Fruit fly (Drosophila melanogaster) whole organism, prepupa: ENCODE data around the gene yata.
A peak's percentile ranks its signal among the peaks of the same experiment; 100 is the strongest.

Experiments
- Blimp-1 ChIP-seq: fragments of 200-800 bp; sonication (Bioruptor generic); optimal IDR thresholded peaks from 3 replicates; lab custom pipeline; 2017; ENCODE audit warnings: missing biosample characterization, missing genetic modification characterization, mild to moderate bottlenecking, moderate library complexity, missing genetic modification reagents
- CG10631 ChIP-seq: fragments of 200-800 bp; sonication (Bioruptor generic); optimal IDR thresholded peaks from 2 replicates; lab custom pipeline; 2016; ENCODE audit warnings: missing biosample characterization, missing genetic modification characterization
- CG10669 ChIP-seq: fragments of 200-800 bp; sonication (Bioruptor generic); optimal IDR thresholded peaks from 3 replicates; lab custom pipeline; 2018; ENCODE audit warnings: missing biosample characterization, mild to moderate bottlenecking, missing genetic modification characterization, moderate library complexity
- CG11294 ChIP-seq: fragments of 200-800 bp; sonication (Bioruptor generic); IDR thresholded peaks from 2 replicates; pipeline ENCODE4 v1.3.6; 2022; ENCODE audit warnings: missing biosample characterization, missing genetic modification characterization
- CG11762 ChIP-seq: fragments of 200-800 bp; sonication (Bioruptor generic); optimal IDR thresholded peaks from 3 replicates; lab custom pipeline; 2016; ENCODE audit warnings: missing biosample characterization, missing genetic modification characterization; ENCODE audit not compliant: insufficient read depth
- CG11902 ChIP-seq: fragments of 200-800 bp; sonication (Bioruptor generic); optimal IDR thresholded peaks from 3 replicates; lab custom pipeline; 2016; ENCODE audit warnings: missing biosample characterization, missing genetic modification characterization
- CG15336 ChIP-seq: fragments of 200-800 bp; sonication (Bioruptor generic); IDR thresholded peaks from 2 replicates; pipeline ENCODE4 v1.3.6; 2022; ENCODE audit warnings: missing biosample characterization, missing genetic modification characterization
- CG16779 ChIP-seq: fragments of 200-800 bp; sonication (Bioruptor generic); optimal IDR thresholded peaks from 3 replicates; lab custom pipeline; 2017; ENCODE audit warnings: missing biosample characterization, mild to moderate bottlenecking, missing genetic modification characterization
- CG3032 ChIP-seq: fragments of 200-800 bp; optimal IDR thresholded peaks from 2 replicates; lab custom pipeline; 2019; ENCODE audit warnings: missing biosample characterization, mild to moderate bottlenecking, missing genetic modification characterization, moderate library complexity
- CG31627 ChIP-seq: fragments of 200-800 bp; sonication (Bioruptor generic); optimal IDR thresholded peaks from 3 replicates; lab custom pipeline; 2016; ENCODE audit warnings: missing biosample characterization, missing genetic modification characterization
- CG32006 ChIP-seq: fragments of 200-800 bp; sonication (Bioruptor generic); optimal IDR thresholded peaks from 3 replicates; lab custom pipeline; 2017; ENCODE audit warnings: missing biosample characterization, mild to moderate bottlenecking, missing genetic modification characterization
- CG3919 ChIP-seq: fragments of 200-800 bp; sonication (Bioruptor generic); optimal IDR thresholded peaks from 3 replicates; lab custom pipeline; 2016; ENCODE audit warnings: missing biosample characterization, missing genetic modification characterization
- CG4318 ChIP-seq: fragments of 200-800 bp; sonication (Bioruptor generic); optimal IDR thresholded peaks from 3 replicates; lab custom pipeline; 2017; ENCODE audit warnings: missing biosample characterization, mild to moderate bottlenecking, missing genetic modification characterization
- CG6163 ChIP-seq: fragments of 200-800 bp; sonication (Bioruptor generic); IDR thresholded peaks from 3 replicates; pipeline ENCODE4 v1.3.6; 2022; ENCODE audit warnings: missing biosample characterization, missing genetic modification characterization
- CG6276 ChIP-seq: fragments of 200-800 bp; sonication (Bioruptor generic); optimal IDR thresholded peaks from 2 replicates; lab custom pipeline; 2017; ENCODE audit warnings: missing biosample characterization, mild to moderate bottlenecking, missing genetic modification characterization
- CG6808 ChIP-seq: fragments of 200-800 bp; sonication (Bioruptor generic); optimal IDR thresholded peaks from 3 replicates; lab custom pipeline; 2017; ENCODE audit warnings: missing biosample characterization, missing genetic modification characterization, mild to moderate bottlenecking, moderate library complexity, missing genetic modification reagents
- CG6854 ChIP-seq: fragments of 200-800 bp; sonication (Bioruptor generic); optimal IDR thresholded peaks from 2 replicates; lab custom pipeline; 2017; ENCODE audit warnings: missing biosample characterization, mild to moderate bottlenecking, missing genetic modification characterization
- CG7368 ChIP-seq: fragments of 200-800 bp; sonication (Bioruptor generic); optimal IDR thresholded peaks from 3 replicates; lab custom pipeline; 2016; ENCODE audit warnings: missing biosample characterization, missing genetic modification characterization
- CG8119 ChIP-seq: fragments of 200-800 bp; sonication (Bioruptor generic); IDR thresholded peaks from 3 replicates; pipeline ENCODE4 v1.3.6; 2022; ENCODE audit warnings: missing biosample characterization, missing genetic modification characterization
- CG8632 ChIP-seq: fragments of 200-800 bp; sonication (Bioruptor generic); optimal IDR thresholded peaks from 3 replicates; lab custom pipeline; 2016; ENCODE audit warnings: missing biosample characterization, missing genetic modification characterization
- Eip75B ChIP-seq: fragments of 200-800 bp; sonication (Bioruptor generic); optimal IDR thresholded peaks from 3 replicates; lab custom pipeline; 2016; ENCODE audit warnings: missing biosample characterization, missing genetic modification characterization
- Eip78C ChIP-seq: fragments of 200-800 bp; sonication (Bioruptor generic); peaks from one replicate; lab custom pipeline; 2016; ENCODE audit warnings: missing biosample characterization, missing genetic modification characterization
- Eip93F ChIP-seq: fragments of 200-800 bp; sonication (Bioruptor generic); optimal IDR thresholded peaks from 2 replicates; lab custom pipeline; 2016; ENCODE audit warnings: missing biosample characterization, mild to moderate bottlenecking, missing genetic modification characterization
- Ets21C ChIP-seq: fragments of 200-800 bp; sonication (Bioruptor generic); optimal IDR thresholded peaks from 3 replicates; lab custom pipeline; 2016; ENCODE audit warnings: missing biosample characterization, missing genetic modification characterization
- Ets96B ChIP-seq: fragments of 200-800 bp; optimal IDR thresholded peaks from 2 replicates; lab custom pipeline; 2019; ENCODE audit warnings: missing biosample characterization, mild to moderate bottlenecking, missing genetic modification characterization, moderate library complexity
- Gug ChIP-seq: fragments of 200-800 bp; sonication (Bioruptor generic); IDR thresholded peaks from 2 replicates; pipeline ENCODE4 v1.3.6; 2022; ENCODE audit warnings: missing biosample characterization, missing genetic modification characterization
- Hr4 ChIP-seq: fragments of 200-800 bp; sonication (Bioruptor generic); optimal IDR thresholded peaks from 3 replicates; lab custom pipeline; 2016; ENCODE audit warnings: missing biosample characterization, missing genetic modification characterization
- Lpt ChIP-seq: fragments of 200-800 bp; sonication (Bioruptor generic); optimal IDR thresholded peaks from 3 replicates; lab custom pipeline; 2016; ENCODE audit warnings: missing biosample characterization, missing genetic modification characterization
- OdsH ChIP-seq: fragments of 200-800 bp; sonication (Bioruptor generic); optimal IDR thresholded peaks from 3 replicates; lab custom pipeline; 2016; ENCODE audit warnings: missing biosample characterization, missing genetic modification characterization
- Sox102F ChIP-seq: fragments of 200-800 bp; sonication (Bioruptor generic); optimal IDR thresholded peaks from 2 replicates; lab custom pipeline; 2016; ENCODE audit warnings: missing biosample characterization, mild to moderate bottlenecking, missing genetic modification characterization
- Sox14 ChIP-seq: fragments of 200-800 bp; sonication (Bioruptor generic); optimal IDR thresholded peaks from 3 replicates; lab custom pipeline; 2016; ENCODE audit warnings: missing biosample characterization, missing genetic modification characterization
- Sox15 ChIP-seq: fragments of 200-800 bp; sonication (Bioruptor generic); optimal IDR thresholded peaks from 3 replicates; lab custom pipeline; 2016; ENCODE audit warnings: missing biosample characterization, missing genetic modification characterization
- achi ChIP-seq: fragments of 200-800 bp; sonication (Bioruptor generic); optimal IDR thresholded peaks from 3 replicates; lab custom pipeline; 2016; ENCODE audit warnings: missing biosample characterization, missing genetic modification characterization
- cyc ChIP-seq: fragments of 200-800 bp; sonication (Bioruptor generic); optimal IDR thresholded peaks from 3 replicates; lab custom pipeline; 2016; ENCODE audit warnings: missing biosample characterization, missing genetic modification characterization
- dsx ChIP-seq: fragments of 200-800 bp; optimal IDR thresholded peaks from 3 replicates; lab custom pipeline; 2019; ENCODE audit warnings: missing biosample characterization, mild to moderate bottlenecking, missing genetic modification characterization, moderate library complexity; ENCODE audit not compliant: poor library complexity, severe bottlenecking
- eg ChIP-seq: fragments of 200-800 bp; sonication (Bioruptor generic); IDR thresholded peaks from 3 replicates; pipeline ENCODE4 v1.3.6; 2022; ENCODE audit warnings: missing biosample characterization, missing genetic modification characterization
- fd59A ChIP-seq: fragments of 200-800 bp; sonication (Bioruptor generic); optimal IDR thresholded peaks from 2 replicates; lab custom pipeline; 2017; ENCODE audit warnings: missing biosample characterization, mild to moderate bottlenecking, missing genetic modification characterization, missing genetic modification reagents
- lz ChIP-seq: fragments of 200-800 bp; sonication (Bioruptor generic); optimal IDR thresholded peaks from 3 replicates; lab custom pipeline; 2016; ENCODE audit warnings: missing biosample characterization, missing genetic modification characterization
- net ChIP-seq: fragments of 200-800 bp; sonication (Bioruptor generic); optimal IDR thresholded peaks from 3 replicates; lab custom pipeline; 2016; ENCODE audit warnings: missing biosample characterization, missing genetic modification characterization
- pdm3 ChIP-seq: fragments of 200-800 bp; sonication (Bioruptor generic); optimal IDR thresholded peaks from 3 replicates; lab custom pipeline; 2016; ENCODE audit warnings: missing biosample characterization, missing genetic modification characterization
- salr ChIP-seq, 2 experiments: fragments of 200-800 bp; sonication (Bioruptor generic); optimal IDR thresholded peaks; 3 replicates each; lab custom pipeline; 2016 to 2018; ENCODE audit warnings: missing biosample characterization in 2 of 2, missing genetic modification characterization in 2 of 2, mild to moderate bottlenecking in 1 of 2
- spab ChIP-seq: fragments of 200-800 bp; sonication (Bioruptor generic); optimal IDR thresholded peaks from 2 replicates; lab custom pipeline; 2017; ENCODE audit warnings: missing biosample characterization, mild to moderate bottlenecking, missing genetic modification characterization, missing genetic modification reagents
- ss ChIP-seq, 2 experiments: fragments of 200-800 bp; sonication (Bioruptor generic); optimal IDR thresholded peaks; 2 replicates in 1 of 2; 3 replicates in 1 of 2; lab custom pipeline; 2017 to 2018; ENCODE audit warnings: mild to moderate bottlenecking in 2 of 2, missing biosample characterization in 2 of 2, missing genetic modification characterization in 2 of 2, moderate library complexity in 1 of 2
- svp ChIP-seq: fragments of 200-800 bp; sonication (Bioruptor generic); peaks from one replicate; lab custom pipeline; 2016; ENCODE audit warnings: missing biosample characterization, missing genetic modification characterization
- topi ChIP-seq: fragments of 200-800 bp; sonication (Bioruptor generic); optimal IDR thresholded peaks from 3 replicates; lab custom pipeline; 2016; ENCODE audit warnings: missing biosample characterization, missing genetic modification characterization
- vri ChIP-seq: fragments of 200-800 bp; sonication (Bioruptor generic); optimal IDR thresholded peaks from 3 replicates; lab custom pipeline; 2016; ENCODE audit warnings: missing biosample characterization, mild to moderate bottlenecking, missing genetic modification characterization

Gene yata

DNA sequence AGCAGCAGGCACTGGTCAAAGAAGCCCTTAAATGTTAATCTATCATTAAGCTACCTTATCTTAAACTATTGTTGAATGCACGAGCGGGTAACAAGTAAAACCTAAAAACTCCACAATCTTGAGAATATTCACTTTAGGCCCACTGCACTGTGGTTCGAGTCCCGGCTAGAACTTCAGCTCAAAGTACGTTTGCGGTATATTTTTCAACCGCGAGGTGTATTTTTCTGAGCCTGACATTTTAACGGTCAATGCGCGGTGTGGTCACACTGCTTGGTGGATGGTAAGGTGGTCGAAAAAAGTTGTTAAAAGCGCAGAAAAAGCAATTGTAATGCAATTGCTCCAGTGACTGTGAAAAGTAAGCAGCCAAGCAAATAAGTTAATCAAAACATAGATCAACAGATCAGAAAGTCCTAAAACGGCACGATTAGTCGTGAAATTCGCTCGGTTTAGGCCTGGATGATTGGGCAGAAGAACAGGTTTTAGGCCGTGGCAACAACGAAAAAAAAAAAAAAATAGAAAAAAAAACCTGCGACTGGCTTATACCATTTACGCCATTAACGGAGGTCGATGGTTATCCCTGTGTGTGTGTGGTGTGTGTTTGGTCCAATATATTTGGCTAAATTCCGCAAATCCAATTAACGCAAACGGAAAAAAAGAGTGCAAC, 23.3 kb upstream of the yata start, which contains the start of gene Kul (continued):
- TF ChIP-seq CG11902 (GFP tag; lab: Kevin White, UChicago) (no peak), net (peak; percentile 55), Eip78C (GFP tag; lab: Kevin White, UChicago) (no peak), CG7368 (GFP tag; lab: Kevin White, UChicago) (no peak), CG3919 (peak; percentile 30)

- TF ChIP-seq Gug (GFP tag; lab: Robert Waterston, UW) (no peak), CG6163 (GFP tag; lab: Robert Waterston, UW) (peak; percentile 24; the same call in 2 of the 3 replicates)
Observed at dm6 chr3R:29726277-29726676, 22.7 kb upstream of the yata start.

- peak; percentile 97 for TF ChIP-seq CG8632 (GFP tag; lab: Kevin White, UChicago)
- TF ChIP-seq eg, result peak; percentile 100
- TF ChIP-seq CG10669 (GFP tag; lab: Kevin White, UChicago), result peak; percentile 99
- TF ChIP-seq fd59A (GFP tag; lab: Kevin White, UChicago), result peak; percentile 98
- peak; percentile 98 for TF ChIP-seq vri (GFP tag; lab: Kevin White, UChicago)
- peak; percentile 99 for TF ChIP-seq pdm3 (GFP tag; lab: Kevin White, UChicago)
- peak; percentile 97 for TF ChIP-seq CG6854 (GFP tag; lab: Kevin White, UChicago)
- TF ChIP-seq Eip93F, result peak; percentile 95
- TF ChIP-seq Sox102F (GFP tag; lab: Kevin White, UChicago), result peak; percentile 98
- TF ChIP-seq Eip75B (GFP tag; lab: Kevin White, UChicago), result peak; percentile 99
- TF ChIP-seq CG31627 (GFP tag; lab: Kevin White, UChicago), result peak; percentile 99
- TF ChIP-seq svp (GFP tag; lab: Kevin White, UChicago), result peak; percentile 100
- peak; percentile 95 for TF ChIP-seq CG16779 (tag; lab: Kevin White, UChicago)
- TF ChIP-seq OdsH (GFP tag; lab: Kevin White, UChicago), result peak; percentile 99
- peak; percentile 100 for TF ChIP-seq CG8119 (GFP tag; lab: Robert Waterston, UW)
- peak; percentile 99 for TF ChIP-seq CG11762 (GFP tag; lab: Kevin White, UChicago)
- peak; percentile 98 for TF ChIP-seq Lpt (GFP tag; lab: Kevin White, UChicago)
- TF ChIP-seq CG15336 (GFP tag; lab: Robert Waterston, UW), result peak; percentile 100
- peak; percentile 99 for TF ChIP-seq CG7368 (GFP tag; lab: Kevin White, UChicago)
- peak; percentile 99 for TF ChIP-seq lz
- TF ChIP-seq CG32006, result peak; percentile 98
- peak; percentile 99 for TF ChIP-seq Sox14 (GFP tag; lab: Kevin White, UChicago)
- TF ChIP-seq CG11294 (GFP tag; lab: Robert Waterston, UW), result peak; percentile 100
- TF ChIP-seq ss (GFP tag; optimal IDR thresholded peaks at IDR 0.05; lab: Kevin White, UChicago), result peak; percentile 96 to 98
- TF ChIP-seq CG4318, result peak; percentile 97
- peak; percentile 100 for TF ChIP-seq CG11902 (GFP tag; lab: Kevin White, UChicago)
- peak; percentile 98 for TF ChIP-seq net
- peak; percentile 96 for TF ChIP-seq Blimp-1 (GFP tag; lab: Kevin White, UChicago)
- peak; percentile 100 for TF ChIP-seq cyc
- peak; percentile 98 for TF ChIP-seq CG6808 (GFP tag; lab: Kevin White, UChicago)
- peak; percentile 99 for TF ChIP-seq dsx (GFP tag; lab: Kevin White, UChicago)
- TF ChIP-seq spab (GFP tag; lab: Kevin White, UChicago), result peak; percentile 99
- TF ChIP-seq topi (GFP tag; lab: Kevin White, UChicago), result peak; percentile 100
- TF ChIP-seq salr (GFP tag; optimal IDR thresholded peaks at IDR 0.05; lab: Kevin White, UChicago), result peak; percentile 96 to 97
- TF ChIP-seq achi (GFP tag; lab: Kevin White, UChicago), result peak; percentile 98
- peak; percentile 99 for TF ChIP-seq Sox15
- TF ChIP-seq CG3919, result peak; percentile 99
- TF ChIP-seq CG10631 (GFP tag; lab: Kevin White, UChicago), result peak; percentile 99
- TF ChIP-seq CG6276 (GFP tag; lab: Kevin White, UChicago), result peak; percentile 98
- peak; percentile 99 for TF ChIP-seq Ets21C (GFP tag; lab: Kevin White, UChicago)
- TF ChIP-seq CG3032, result peak; percentile 99
- TF ChIP-seq Ets96B, result peak; percentile 98
- TF ChIP-seq Hr4 (GFP tag; lab: Kevin White, UChicago), result peak; percentile 99
Observed at dm6 chr3R:29736678-29737093, 12.3 kb upstream of the yata start, which contains the start of the genes CG7601 and CIA30. Gene CG7601 (minus strand): TSS chr3R:29736745. Gene CIA30 (plus strand): TSS chr3R:29736965.
